Worm (Caenorhabditis elegans): ENCODE measurements around the gene dars-1.

The dars-1 gene

DNA sequence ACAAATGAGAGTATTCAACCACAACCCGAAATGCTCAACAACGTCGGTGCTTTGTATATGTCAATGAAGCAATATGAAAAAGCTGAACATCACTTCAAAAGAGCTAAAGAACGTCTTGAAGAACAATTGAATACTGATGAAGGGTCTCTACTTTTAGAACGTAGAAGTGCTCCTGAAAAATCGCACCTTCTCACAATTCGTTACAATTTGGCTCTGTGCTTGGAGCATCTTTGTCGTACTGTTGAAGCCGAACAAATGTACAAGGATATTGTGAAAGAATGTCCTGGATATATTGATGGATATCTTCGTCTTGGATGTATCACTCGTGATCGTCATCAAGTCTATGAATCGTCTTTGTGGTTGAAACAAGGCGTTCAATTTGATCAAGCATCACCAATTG is 3.2 kb upstream of the dars-1 start:
- TF ChIP-seq flt-1 (GFP tag; IDR thresholded peaks at IDR 0.05) = no peak
- TF ChIP-seq ztf-29 (GFP tag; IDR thresholded peaks at IDR 0.05) = no peak
- no peak for TF ChIP-seq tab-1 (GFP tag; IDR thresholded peaks at IDR 0.05)
- no peak for TF ChIP-seq ref-1 (GFP tag; conservative IDR thresholded peaks at IDR 0.05)

DNA sequence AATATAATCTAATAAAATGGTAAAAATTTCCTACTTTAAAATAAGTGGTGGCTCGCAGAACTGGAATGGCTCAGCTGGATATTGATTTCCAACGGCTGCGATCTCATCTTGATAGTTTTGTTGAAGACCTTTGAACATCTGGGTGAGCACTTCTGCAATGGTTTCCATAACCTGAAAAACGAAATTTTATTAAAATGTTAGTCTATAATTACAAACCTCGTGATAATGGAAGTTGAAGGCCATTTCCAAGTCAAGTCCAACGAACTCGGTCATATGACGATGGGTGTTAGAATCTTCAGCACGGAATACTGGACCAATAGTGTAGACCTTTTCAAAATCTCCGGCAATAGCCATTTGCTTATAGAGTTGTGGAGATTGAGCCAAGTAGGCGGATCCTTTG is 1.2 kb downstream of the dars-1 start:
- no peak for TF ChIP-seq ztf-29 (GFP tag; IDR thresholded peaks at IDR 0.05)
- TF ChIP-seq cog-1 (tag; optimal IDR thresholded peaks at IDR 0.05) = no peak
- TF ChIP-seq ref-1 (GFP tag; conservative IDR thresholded peaks at IDR 0.05) = no peak
- no peak for TF ChIP-seq med-1 (GFP tag; optimal IDR thresholded peaks at IDR 0.05; ENCODE audit: insufficient read depth)
- no peak for TF ChIP-seq T22C8.4 (GFP tag; IDR thresholded peaks at IDR 0.05)
- no peak for TF ChIP-seq ztf-23 (GFP tag; IDR thresholded peaks at IDR 0.05)
- no peak for TF ChIP-seq tab-1 (GFP tag; IDR thresholded peaks at IDR 0.05)
- no peak for TF ChIP-seq flt-1 (GFP tag; IDR thresholded peaks at IDR 0.05)
- no peak for TF ChIP-seq klf-2 (GFP tag; conservative IDR thresholded peaks at IDR 0.05)

DNA sequence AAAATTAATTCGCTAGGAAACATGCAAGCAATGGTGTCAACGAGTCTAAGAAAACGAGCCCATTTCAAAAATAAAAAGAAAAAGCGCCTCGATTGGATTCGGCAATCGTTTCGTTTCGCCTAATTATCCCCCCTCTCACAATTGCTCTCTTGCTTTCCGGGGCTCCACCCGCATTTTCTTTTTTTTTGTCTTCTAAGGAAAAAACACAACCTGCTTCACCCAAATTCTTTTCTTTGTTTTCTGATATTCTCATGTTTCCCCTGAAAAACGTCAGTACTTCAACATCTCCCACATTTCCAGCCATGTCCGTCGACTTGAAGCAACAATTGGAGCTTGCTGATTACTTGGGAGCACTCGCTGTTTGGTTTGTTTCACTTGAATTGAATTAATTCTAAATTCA is 2.6 kb downstream of the dars-1 start, which contains the start of gene nlp-36:
nlp-36 (plus strand) TSS at position 301 of the 400 bp plus-strand sequence.
- TF ChIP-seq T22C8.4 (GFP tag; IDR thresholded peaks at IDR 0.05) (no peak), ref-1 (GFP tag; conservative IDR thresholded peaks at IDR 0.05) (no peak), ztf-23 (GFP tag; IDR thresholded peaks at IDR 0.05) (no peak), cog-1 (tag; optimal IDR thresholded peaks at IDR 0.05) (no peak), flt-1 (GFP tag; IDR thresholded peaks at IDR 0.05) (no peak), tab-1 (GFP tag; IDR thresholded peaks at IDR 0.05) (no peak)

DNA sequence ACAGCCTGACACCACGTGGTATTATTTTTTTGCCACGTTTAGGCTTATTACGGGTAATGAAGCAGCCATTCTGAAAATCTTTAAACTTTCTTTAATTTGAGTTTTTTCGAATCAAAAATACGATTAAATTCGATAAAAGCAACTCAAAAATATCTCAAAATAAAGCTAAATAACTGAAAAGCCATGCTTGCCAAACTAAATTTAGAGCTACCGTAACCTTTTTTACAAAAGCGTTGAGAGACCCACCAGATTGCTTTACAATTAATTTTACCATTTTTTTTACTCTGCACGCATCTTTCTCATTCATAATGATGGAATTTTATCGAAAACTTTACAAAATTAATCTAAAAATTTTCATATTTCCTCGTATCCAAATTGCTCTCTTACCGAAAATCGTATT is 3.0 kb downstream of the dars-1 start:
- no peak for TF ChIP-seq ref-1 (GFP tag; conservative IDR thresholded peaks at IDR 0.05)
- no peak for TF ChIP-seq cog-1 (tag; optimal IDR thresholded peaks at IDR 0.05)
- no peak for TF ChIP-seq ztf-29 (GFP tag; IDR thresholded peaks at IDR 0.05)
- no peak for TF ChIP-seq tab-1 (GFP tag; IDR thresholded peaks at IDR 0.05)

DNA sequence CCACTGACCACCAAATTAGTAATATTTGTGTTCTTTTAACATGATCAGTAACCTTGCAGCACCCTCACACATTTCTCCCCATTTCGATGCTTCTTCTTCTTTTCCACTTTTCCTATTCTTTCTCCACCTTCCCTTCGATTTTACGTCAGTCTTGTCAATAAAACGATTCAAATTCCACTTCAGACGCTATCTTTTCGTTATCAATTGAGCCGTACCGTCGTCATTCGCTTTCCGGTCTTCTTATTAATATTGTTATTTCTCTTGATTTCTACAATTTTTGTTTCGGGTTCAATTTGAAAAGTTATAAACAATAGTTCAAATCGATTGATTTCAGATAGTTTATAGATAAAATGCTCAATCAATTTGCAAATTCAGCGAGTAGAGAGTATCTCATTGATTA is 3.6 kb downstream of the dars-1 start:
- no peak for TF ChIP-seq cog-1 (tag; optimal IDR thresholded peaks at IDR 0.05)
- no peak for TF ChIP-seq tab-1 (GFP tag; IDR thresholded peaks at IDR 0.05)
- no peak for TF ChIP-seq klf-2 (GFP tag; conservative IDR thresholded peaks at IDR 0.05)
- TF ChIP-seq flt-1 (GFP tag; IDR thresholded peaks at IDR 0.05) = no peak
- TF ChIP-seq ref-1 (GFP tag; conservative IDR thresholded peaks at IDR 0.05) = no peak
- TF ChIP-seq ztf-29 (GFP tag; IDR thresholded peaks at IDR 0.05) = no peak

DNA sequence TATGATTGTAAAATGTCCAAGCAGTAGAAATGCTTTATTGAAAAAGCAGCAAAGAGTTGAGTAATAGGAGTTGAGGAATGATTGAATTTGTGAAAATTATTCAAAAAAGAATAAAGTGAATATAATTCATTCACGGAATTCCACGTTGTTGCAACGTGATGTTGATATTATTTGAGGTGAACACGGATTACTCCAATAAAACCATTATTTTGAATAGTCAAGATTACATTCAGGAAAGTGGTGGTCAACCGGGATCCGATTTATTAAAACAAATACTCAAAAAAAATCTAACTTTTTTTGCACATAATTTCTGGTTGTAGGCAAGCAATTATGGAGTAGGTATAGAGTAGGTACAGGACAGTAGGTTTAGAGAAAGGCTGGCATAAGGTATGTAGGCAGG is 5.6 kb downstream of the dars-1 start, which contains the start of gene bre-3:
bre-3 (minus strand) TSS at position 101 of the 400 bp plus-strand sequence.
- no peak for TF ChIP-seq cog-1 (tag; optimal IDR thresholded peaks at IDR 0.05)
- no peak for TF ChIP-seq flt-1 (GFP tag; IDR thresholded peaks at IDR 0.05)
- TF ChIP-seq klf-2 (GFP tag; conservative IDR thresholded peaks at IDR 0.05) = no peak
- TF ChIP-seq tab-1 (GFP tag; IDR thresholded peaks at IDR 0.05) = no peak
- TF ChIP-seq ztf-29 (GFP tag; IDR thresholded peaks at IDR 0.05) = no peak

DNA sequence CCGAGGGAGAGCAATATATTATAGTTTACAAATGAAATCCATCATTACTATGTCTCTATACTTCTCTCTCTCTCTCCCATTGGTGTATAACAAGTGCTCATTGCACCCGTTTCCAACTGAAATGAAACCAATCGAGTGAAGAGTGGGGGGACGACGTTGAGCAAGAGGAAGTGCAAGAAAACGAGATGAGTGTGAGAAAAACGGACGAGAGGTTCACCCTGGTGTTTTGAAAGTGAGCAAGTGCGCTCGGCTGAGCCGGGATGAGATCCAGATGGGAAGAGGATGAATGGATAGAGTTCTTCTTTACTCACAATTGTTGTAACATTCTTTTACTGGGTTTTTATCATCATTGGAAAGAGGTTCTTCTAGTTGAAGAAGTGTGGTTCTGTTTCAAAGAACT is 7.3 kb downstream of the dars-1 start:
- TF ChIP-seq T22C8.4 (GFP tag; IDR thresholded peaks at IDR 0.05) (no peak), ztf-29 (GFP tag; IDR thresholded peaks at IDR 0.05) (no peak), tab-1 (GFP tag; IDR thresholded peaks at IDR 0.05) (no peak), med-1 (GFP tag; optimal IDR thresholded peaks at IDR 0.05; ENCODE audit: insufficient read depth) (no peak), ztf-23 (GFP tag; IDR thresholded peaks at IDR 0.05) (no peak), cog-1 (tag; optimal IDR thresholded peaks at IDR 0.05) (no peak), ref-1 (GFP tag; conservative IDR thresholded peaks at IDR 0.05) (no peak), flt-1 (GFP tag; IDR thresholded peaks at IDR 0.05) (no peak)

DNA sequence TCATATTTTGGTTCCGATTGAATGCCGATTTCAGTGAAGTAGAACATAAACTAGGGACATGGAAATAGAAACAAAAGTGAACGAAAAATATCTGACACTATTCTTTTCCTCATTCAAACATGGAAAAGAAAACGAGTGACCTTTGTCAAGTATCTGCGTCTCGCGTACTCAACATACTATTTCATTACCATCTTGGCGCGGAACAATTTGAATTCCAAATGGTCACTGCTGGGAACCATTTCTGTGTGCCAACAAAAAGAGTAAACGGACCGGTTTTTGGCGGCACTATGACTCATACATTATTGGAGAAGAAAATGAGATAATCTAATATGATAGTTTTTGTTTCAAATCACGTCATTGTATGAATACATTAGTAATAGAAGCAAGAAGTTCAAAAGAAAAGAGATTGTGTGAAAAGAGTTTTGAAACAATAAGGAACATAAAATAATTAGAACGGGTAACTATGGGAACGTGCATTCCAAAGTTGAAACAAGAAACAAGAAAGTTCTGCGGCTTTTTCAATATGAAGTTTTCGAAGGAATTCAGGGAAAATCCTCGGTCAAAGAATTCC is 8.5 kb downstream of the dars-1 start:
- no peak for TF ChIP-seq tab-1 (GFP tag; IDR thresholded peaks at IDR 0.05)

DNA sequence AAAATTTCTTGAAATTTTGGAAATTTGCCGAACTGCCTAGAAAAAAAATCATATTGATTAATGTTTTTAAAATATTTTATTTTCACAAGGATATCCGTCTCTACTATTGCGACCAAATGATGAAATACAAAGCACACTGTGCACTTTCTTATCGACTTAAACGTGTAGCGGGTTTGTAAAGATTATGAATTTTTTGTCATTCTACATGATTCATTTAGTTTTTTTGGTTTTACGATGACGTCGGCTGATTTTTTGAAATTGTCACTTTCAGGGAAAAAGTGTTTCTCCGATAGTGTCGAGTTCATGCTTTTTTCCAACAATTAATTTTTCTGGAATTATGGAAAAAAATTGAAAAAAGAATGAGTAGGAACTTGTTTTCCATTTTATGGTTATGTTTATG is 14.5 kb downstream of the dars-1 start:
- TF ChIP-seq ztf-23 (GFP tag; IDR thresholded peaks at IDR 0.05) (no peak), ref-1 (GFP tag; conservative IDR thresholded peaks at IDR 0.05) (no peak), flt-1 (GFP tag; IDR thresholded peaks at IDR 0.05) (no peak), med-1 (GFP tag; optimal IDR thresholded peaks at IDR 0.05; ENCODE audit: insufficient read depth) (no peak), T22C8.4 (GFP tag; IDR thresholded peaks at IDR 0.05) (no peak), ztf-29 (GFP tag; IDR thresholded peaks at IDR 0.05) (no peak), klf-2 (GFP tag; conservative IDR thresholded peaks at IDR 0.05) (no peak), tab-1 (GFP tag; IDR thresholded peaks at IDR 0.05) (no peak)

DNA sequence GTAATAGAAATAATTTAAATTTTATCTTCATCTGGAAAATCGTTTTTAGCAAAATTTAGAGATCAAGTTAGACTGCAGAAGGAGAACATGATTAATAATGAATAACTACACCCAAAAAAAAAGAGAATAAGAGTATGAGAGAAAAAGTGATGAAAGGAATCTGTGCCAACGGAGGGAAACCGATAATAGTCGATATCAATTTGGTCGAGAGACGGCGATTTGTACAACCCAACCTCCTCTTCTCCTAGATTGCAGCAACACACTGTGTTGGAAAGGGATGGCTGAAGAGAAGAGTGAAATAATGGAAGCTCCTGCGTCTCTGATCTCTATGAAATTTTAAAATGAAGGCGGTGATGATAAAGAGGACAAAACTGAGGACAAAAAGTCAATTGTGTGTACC is 16.5 kb downstream of the dars-1 start:
- TF ChIP-seq med-1 (GFP tag; optimal IDR thresholded peaks at IDR 0.05; ENCODE audit: insufficient read depth) (no peak), T22C8.4 (GFP tag; IDR thresholded peaks at IDR 0.05) (no peak), ztf-23 (GFP tag; IDR thresholded peaks at IDR 0.05) (no peak), ztf-29 (GFP tag; IDR thresholded peaks at IDR 0.05) (no peak), ref-1 (GFP tag; conservative IDR thresholded peaks at IDR 0.05) (no peak), tab-1 (GFP tag; IDR thresholded peaks at IDR 0.05) (no peak), cog-1 (tag; optimal IDR thresholded peaks at IDR 0.05) (no peak), flt-1 (GFP tag; IDR thresholded peaks at IDR 0.05) (no peak), klf-2 (GFP tag; conservative IDR thresholded peaks at IDR 0.05) (no peak)

DNA sequence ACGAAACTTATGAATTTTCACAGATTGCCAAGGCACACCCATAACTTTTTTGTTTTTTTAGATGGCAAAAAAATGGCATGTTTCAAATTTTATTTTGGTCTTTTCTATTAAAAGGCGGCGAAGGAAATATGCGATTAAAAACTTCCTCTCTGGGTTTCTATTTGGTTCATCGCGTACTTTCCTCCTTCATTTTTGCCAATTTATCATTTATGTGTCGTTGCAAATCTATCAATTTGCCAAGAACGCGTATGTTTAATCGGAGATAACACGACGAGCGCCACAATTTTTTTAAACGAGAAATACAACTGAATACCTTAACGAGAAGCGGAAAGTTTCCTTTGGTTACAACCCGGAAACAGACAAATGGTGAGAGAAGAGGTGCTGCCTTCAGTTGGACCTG is 18.6 kb downstream of the dars-1 start:
- no peak for TF ChIP-seq med-1 (GFP tag; optimal IDR thresholded peaks at IDR 0.05; ENCODE audit: insufficient read depth)
- no peak for TF ChIP-seq klf-2 (GFP tag; conservative IDR thresholded peaks at IDR 0.05)
- no peak for TF ChIP-seq ztf-23 (GFP tag; IDR thresholded peaks at IDR 0.05)
- TF ChIP-seq T22C8.4 (GFP tag; IDR thresholded peaks at IDR 0.05) = no peak
- no peak for TF ChIP-seq cog-1 (tag; optimal IDR thresholded peaks at IDR 0.05)
- no peak for TF ChIP-seq ref-1 (GFP tag; conservative IDR thresholded peaks at IDR 0.05)
- no peak for TF ChIP-seq ztf-29 (GFP tag; IDR thresholded peaks at IDR 0.05)
- no peak for TF ChIP-seq flt-1 (GFP tag; IDR thresholded peaks at IDR 0.05)
- no peak for TF ChIP-seq tab-1 (GFP tag; IDR thresholded peaks at IDR 0.05)

All from whole organism, midembryonic.